Worm (Caenorhabditis elegans): Measurements from ENCODE around the gene kmo-1.

The kmo-1 gene

DNA sequence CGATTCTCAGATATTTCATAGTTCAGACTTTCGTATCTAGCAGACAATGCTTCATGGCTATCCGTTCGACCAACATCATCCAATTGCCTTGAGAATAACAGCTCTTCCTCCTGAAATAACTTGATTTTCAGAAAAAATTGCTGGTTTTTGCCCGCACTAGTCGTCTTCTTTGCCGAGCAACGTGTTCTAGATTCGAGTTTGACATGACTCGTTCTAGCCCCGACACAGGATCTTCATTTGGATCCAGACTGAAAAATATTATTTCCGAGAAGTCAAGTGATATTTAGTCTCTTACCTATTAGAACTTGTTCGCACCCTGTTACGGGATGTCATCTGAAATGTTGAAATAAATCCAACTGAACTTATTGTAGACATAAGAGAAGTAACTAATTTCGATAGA, 7.3 kb downstream of the kmo-1 start, which contains the start of gene clh-6:
TSS of gene clh-6 (minus strand) at position 333 of the 400 bp plus-strand sequence.
- TF ChIP-seq ztf-11 (tag; optimal IDR thresholded peaks at IDR 0.05) (no peak), snpc-4 (tag; optimal IDR thresholded peaks at IDR 0.05) (no peak), nhr-237 (tag; optimal IDR thresholded peaks at IDR 0.05) (no peak), lsy-2 (tag; optimal IDR thresholded peaks at IDR 0.05) (no peak), mls-2 (tag; optimal IDR thresholded peaks at IDR 0.05) (no peak)

DNA sequence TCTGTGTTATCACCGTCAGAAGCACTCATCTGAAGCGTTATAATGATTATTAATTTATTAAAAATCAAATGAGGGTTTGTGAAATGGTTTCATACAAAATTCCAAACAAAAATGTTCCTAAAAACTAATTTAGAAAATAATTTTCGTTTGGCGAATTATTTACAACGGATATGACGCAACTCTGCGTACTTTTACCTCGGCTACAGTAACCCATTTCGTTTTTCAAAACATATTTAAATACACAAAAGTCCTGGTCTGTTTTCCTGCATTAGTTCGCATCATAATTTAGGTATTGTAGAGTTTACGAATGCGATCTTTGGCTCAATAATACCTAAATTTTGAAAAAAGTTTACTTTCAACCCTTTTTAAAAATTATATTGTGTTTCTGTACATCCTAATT, 10.6 kb downstream of the kmo-1 start, which contains the start of gene R07B7.2:
TSS of gene R07B7.2 (minus strand) at position 35 of the 400 bp plus-strand sequence.
- TF ChIP-seq cnd-1 (tag; optimal IDR thresholded peaks at IDR 0.05) = no peak
- TF ChIP-seq elt-1 (tag; optimal IDR thresholded peaks at IDR 0.05; ENCODE audit: borderline replicate concordance, insufficient read depth) = no peak
- no peak for TF ChIP-seq unc-39 (tag; optimal IDR thresholded peaks at IDR 0.05)
- TF ChIP-seq hlh-1 (tag; optimal IDR thresholded peaks at IDR 0.05) = no peak
- no peak for TF ChIP-seq mab-5 (tag; optimal IDR thresholded peaks at IDR 0.05)
- TF ChIP-seq lin-13 (tag; optimal IDR thresholded peaks at IDR 0.05) = no peak
- TF ChIP-seq zip-8 (tag; optimal IDR thresholded peaks at IDR 0.05) = peak; percentile 75
- no peak for TF ChIP-seq ces-1 (GFP tag; optimal IDR thresholded peaks at IDR 0.05)

DNA sequence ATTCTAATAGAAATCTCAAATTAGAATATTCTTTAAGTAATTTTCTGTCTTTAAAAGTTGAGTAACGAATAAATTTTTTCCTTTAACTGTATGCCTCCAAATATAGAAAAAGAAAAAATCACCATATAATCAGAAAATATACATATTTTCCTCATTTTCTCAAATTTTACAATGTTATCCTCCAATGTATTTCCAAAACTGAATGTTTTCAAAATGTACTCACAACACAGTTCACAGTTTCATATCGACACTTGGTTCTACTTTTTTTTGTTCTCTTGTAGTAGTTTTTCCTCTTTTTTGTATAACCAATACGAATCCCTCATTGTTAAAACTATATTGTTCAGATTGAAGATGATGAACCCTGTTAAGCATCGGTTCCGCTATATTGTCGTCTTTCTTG, 16.7 kb downstream of the kmo-1 start, which contains the start of gene F10C2.7:
TSS of gene F10C2.7 (plus strand) at position 301 of the 400 bp plus-strand sequence.
- no peak for TF ChIP-seq flh-1 (GFP tag; optimal IDR thresholded peaks at IDR 0.05)
- TF ChIP-seq sptf-1 (tag; optimal IDR thresholded peaks at IDR 0.05) = no peak
- no peak for TF ChIP-seq nhr-2 (tag; optimal IDR thresholded peaks at IDR 0.05)
- no peak for TF ChIP-seq unc-62 (GFP tag; optimal IDR thresholded peaks at IDR 0.05)
- TF ChIP-seq ztf-11 (tag; optimal IDR thresholded peaks at IDR 0.05) = no peak
- no peak for TF ChIP-seq ceh-83 (GFP tag; optimal IDR thresholded peaks at IDR 0.05)

DNA sequence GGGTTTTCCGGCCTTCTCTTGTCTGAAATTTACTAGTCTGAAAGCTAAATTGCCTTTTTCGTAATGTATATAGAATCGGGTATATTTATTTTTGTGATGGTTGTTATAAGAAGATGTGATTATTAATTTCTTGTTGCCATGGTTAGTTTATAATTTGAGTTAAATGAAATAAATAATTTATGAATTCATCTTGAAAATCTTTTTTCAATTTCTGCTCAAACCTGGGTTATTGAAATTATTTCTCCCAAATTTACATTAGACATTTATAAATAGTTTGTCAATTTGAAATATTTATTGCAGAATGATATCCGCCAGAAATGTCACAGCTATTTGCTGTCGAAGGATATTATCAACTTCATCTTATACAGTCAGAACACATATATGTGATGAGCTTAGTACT, 21.9 kb downstream of the kmo-1 start, which contains the start of gene dars-2:
TSS of gene dars-2 (plus strand) at position 301 of the 400 bp plus-strand sequence.
- TF ChIP-seq ham-2 (GFP tag; optimal IDR thresholded peaks at IDR 0.05) = no peak
- no peak for TF ChIP-seq unc-39 (tag; optimal IDR thresholded peaks at IDR 0.05)
- no peak for TF ChIP-seq ceh-43 (GFP tag; optimal IDR thresholded peaks at IDR 0.05)
- no peak for TF ChIP-seq nhr-237 (tag; optimal IDR thresholded peaks at IDR 0.05)
- TF ChIP-seq snpc-4 (tag; optimal IDR thresholded peaks at IDR 0.05) = no peak
- TF ChIP-seq ceh-39 (tag; optimal IDR thresholded peaks at IDR 0.05) = no peak
- TF ChIP-seq mep-1 (tag; optimal IDR thresholded peaks at IDR 0.05) = no peak
- no peak for TF ChIP-seq elt-3 (tag; optimal IDR thresholded peaks at IDR 0.05)
- TF ChIP-seq nhr-2 (tag; optimal IDR thresholded peaks at IDR 0.05) = no peak
- TF ChIP-seq sem-2 (GFP tag; optimal IDR thresholded peaks at IDR 0.05) = no peak
- no peak for TF ChIP-seq lin-13 (tag; optimal IDR thresholded peaks at IDR 0.05)
- no peak for TF ChIP-seq bed-3 (GFP tag; optimal IDR thresholded peaks at IDR 0.05)

DNA sequence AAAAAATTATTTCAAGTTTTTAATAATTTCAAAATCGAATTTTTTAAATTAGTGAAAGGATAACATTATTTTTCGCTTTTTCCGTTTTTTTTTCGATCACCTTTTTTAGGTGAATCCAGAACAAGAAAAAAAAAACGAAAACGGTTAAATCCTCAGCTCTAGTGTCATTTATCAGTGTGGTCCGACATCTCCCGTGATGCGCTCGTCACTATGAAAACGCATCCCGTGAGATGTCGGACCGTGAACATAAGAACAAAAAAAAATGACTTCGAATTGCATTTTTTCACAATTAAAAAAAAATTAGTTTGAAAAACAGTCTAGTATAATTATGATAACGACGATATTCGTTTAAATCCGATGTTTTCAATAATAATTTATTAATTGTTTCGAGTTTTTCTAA, 22.6 kb downstream of the kmo-1 start:
- TF ChIP-seq ceh-39 (tag; optimal IDR thresholded peaks at IDR 0.05) (no peak), ceh-43 (GFP tag; optimal IDR thresholded peaks at IDR 0.05) (no peak), unc-120 (tag; optimal IDR thresholded peaks at IDR 0.05; ENCODE audit: poor library complexity, severe bottlenecking) (no peak), hlh-1 (tag; optimal IDR thresholded peaks at IDR 0.05) (no peak)

DNA sequence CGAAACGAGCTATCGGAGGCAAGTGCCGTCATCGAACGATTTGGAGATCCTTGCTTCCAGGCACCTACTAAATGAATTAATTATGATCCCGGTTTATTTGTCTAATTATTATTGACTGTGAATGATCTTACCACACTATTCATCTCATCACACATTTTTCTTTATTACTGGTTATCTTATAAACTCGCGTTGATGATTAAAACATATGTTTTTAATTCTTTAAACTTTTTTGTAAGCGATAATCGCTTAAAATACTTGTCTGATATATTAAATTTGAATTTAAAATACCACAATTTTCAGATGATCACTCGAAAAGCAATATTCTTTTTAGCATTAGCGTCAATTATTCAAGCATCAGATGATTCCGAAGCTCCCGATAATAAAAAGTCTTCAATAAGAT, 25.2 kb downstream of the kmo-1 start, which contains the start of gene F10C2.5:
TSS of gene F10C2.5 (plus strand) at position 301 of the 400 bp plus-strand sequence.
- TF ChIP-seq mls-2 (tag; optimal IDR thresholded peaks at IDR 0.05) (no peak), sptf-1 (tag; optimal IDR thresholded peaks at IDR 0.05) (no peak), lin-13 (tag; optimal IDR thresholded peaks at IDR 0.05) (no peak), pha-4 (tag; optimal IDR thresholded peaks at IDR 0.05) (no peak), blmp-1 (tag; optimal IDR thresholded peaks at IDR 0.05) (no peak), drap-1 (GFP tag; optimal IDR thresholded peaks at IDR 0.05) (no peak), nhr-28 (tag; optimal IDR thresholded peaks at IDR 0.05) (no peak), bed-3 (GFP tag; optimal IDR thresholded peaks at IDR 0.05) (no peak), nhr-2 (tag; optimal IDR thresholded peaks at IDR 0.05) (no peak), ceh-83 (GFP tag; optimal IDR thresholded peaks at IDR 0.05) (no peak), unc-62 (GFP tag; optimal IDR thresholded peaks at IDR 0.05) (no peak), sem-2 (GFP tag; optimal IDR thresholded peaks at IDR 0.05) (no peak), snpc-4 (tag; optimal IDR thresholded peaks at IDR 0.05) (no peak), unc-120 (tag; optimal IDR thresholded peaks at IDR 0.05; ENCODE audit: poor library complexity, severe bottlenecking) (no peak), lin-32 (GFP tag; optimal IDR thresholded peaks at IDR 0.05) (no peak), ceh-43 (GFP tag; optimal IDR thresholded peaks at IDR 0.05) (no peak), cnd-1 (tag; optimal IDR thresholded peaks at IDR 0.05) (no peak), mab-5 (tag; optimal IDR thresholded peaks at IDR 0.05) (no peak), ztf-11 (tag; optimal IDR thresholded peaks at IDR 0.05) (no peak), ceh-39 (tag; optimal IDR thresholded peaks at IDR 0.05) (no peak)

All from whole organism, mixed stage, embryonic.